Fruit fly (Drosophila melanogaster) whole organism, embryonic: ENCODE results near the gene nAChRalpha2.
A peak's percentile ranks its signal among the peaks of the same experiment; 100 is the strongest.

Experiments used
- ATbp ChIP-seq: fragments of 200-800 bp; sonication (Bioruptor generic); optimal IDR thresholded peaks from 2 replicates; lab custom pipeline; 2017; ENCODE audit warnings: missing biosample characterization, mild to moderate bottlenecking, missing genetic modification characterization, missing genetic modification reagents
- B-H2 ChIP-seq: fragments of 200-800 bp; sonication (Bioruptor generic); optimal IDR thresholded peaks from 2 replicates; lab custom pipeline; 2018; ENCODE audit warnings: missing biosample characterization, mild to moderate bottlenecking, missing genetic modification characterization
- Bdp1 ChIP-seq: fragments of 200-800 bp; sonication (Bioruptor generic); optimal IDR thresholded peaks from 3 replicates; lab custom pipeline; 2016; ENCODE audit warnings: missing biosample characterization, missing genetic modification characterization
- CG10147 ChIP-seq: fragments of 200-800 bp; sonication (Bioruptor generic); optimal IDR thresholded peaks from 2 replicates; lab custom pipeline; 2019; ENCODE audit warnings: missing biosample characterization, mild to moderate bottlenecking, missing genetic modification characterization, moderate library complexity
- CG10274 ChIP-seq: fragments of 200-800 bp; sonication (Bioruptor generic); optimal IDR thresholded peaks from 3 replicates; lab custom pipeline; 2017; ENCODE audit warnings: missing biosample characterization, mild to moderate bottlenecking, missing genetic modification characterization
- CG11398 ChIP-seq: fragments of 200-800 bp; sonication (Bioruptor generic); optimal IDR thresholded peaks from 2 replicates; lab custom pipeline; 2016; ENCODE audit warnings: missing biosample characterization, missing genetic modification characterization
- CG14860 ChIP-seq: fragments of 200-800 bp; sonication (Bioruptor generic); IDR thresholded peaks from 3 replicates; pipeline ENCODE4 v1.3.6; 2022; ENCODE audit warnings: missing biosample characterization, missing genetic modification characterization; ENCODE audit not compliant: partially characterized antibody
- CG15601 ChIP-seq: fragments of 200-800 bp; sonication (Bioruptor generic); optimal IDR thresholded peaks from 3 replicates; lab custom pipeline; 2019; ENCODE audit warnings: missing biosample characterization, mild to moderate bottlenecking, missing genetic modification characterization, moderate library complexity
- CG17361 ChIP-seq: fragments of 200-800 bp; sonication (Bioruptor generic); IDR thresholded peaks from 3 replicates; pipeline ENCODE4 v1.3.6; 2022; ENCODE audit warnings: missing biosample characterization, missing genetic modification characterization
- CG17612 ChIP-seq: fragments of 200-800 bp; sonication (Bioruptor generic); IDR thresholded peaks from 2 replicates; pipeline ENCODE4 v1.3.6; 2022; ENCODE audit warnings: missing biosample characterization, missing genetic modification characterization
- CG18764 ChIP-seq: fragments of 200-800 bp; sonication (Bioruptor generic); optimal IDR thresholded peaks from 3 replicates; lab custom pipeline; 2016; ENCODE audit warnings: missing biosample characterization, missing genetic modification characterization
- CG6254 ChIP-seq: fragments of 200-800 bp; sonication (Bioruptor generic); optimal IDR thresholded peaks from 3 replicates; lab custom pipeline; 2017; ENCODE audit warnings: mild to moderate bottlenecking, missing biosample characterization, missing genetic modification reagents, missing genetic modification characterization
- CG7987 ChIP-seq: fragments of 200-800 bp; sonication (Bioruptor generic); optimal IDR thresholded peaks from 2 replicates; lab custom pipeline; 2018; ENCODE audit warnings: missing biosample characterization, mild to moderate bottlenecking, missing genetic modification characterization, moderate library complexity
- Dfd ChIP-seq, 2 experiments: fragments of >200 bp; optimal IDR thresholded peaks; 2 replicates each; lab custom pipeline; 2017; ENCODE audit warnings: missing biosample characterization in 2 of 2, missing genetic modification characterization in 2 of 2
- Dp ChIP-seq: fragments of 200-800 bp; sonication (Bioruptor generic); optimal IDR thresholded peaks from 2 replicates; lab custom pipeline; 2018; ENCODE audit warnings: missing biosample characterization, mild to moderate bottlenecking, missing genetic modification characterization, moderate library complexity
- Dref ChIP-seq: fragments of 200-800 bp; sonication (Bioruptor generic); IDR thresholded peaks from 2 replicates; pipeline ENCODE4 v1.3.6; 2022; ENCODE audit warnings: missing biosample characterization, missing genetic modification characterization
- Drgx ChIP-seq: fragments of 200-800 bp; sonication (Bioruptor generic); IDR thresholded peaks from 2 replicates; pipeline ENCODE4 v1.3.6; 2022; ENCODE audit warnings: missing biosample characterization, missing genetic modification characterization
- E2f1 ChIP-seq: fragments of 200-800 bp; sonication (Bioruptor generic); IDR thresholded peaks from 2 replicates; pipeline ENCODE4 v1.3.6; 2022; ENCODE audit warnings: missing biosample characterization, missing genetic modification characterization
- Hsf ChIP-seq: fragments of 200-800 bp; sonication (Bioruptor generic); optimal IDR thresholded peaks from 3 replicates; lab custom pipeline; 2016; ENCODE audit warnings: missing biosample characterization, missing genetic modification characterization
- Mes4 ChIP-seq: fragments of 200-800 bp; sonication (Bioruptor generic); optimal IDR thresholded peaks from 2 replicates; lab custom pipeline; 2016; ENCODE audit warnings: missing biosample characterization, missing genetic modification characterization
- Nf-YC ChIP-seq: fragments of 200-800 bp; optimal IDR thresholded peaks from 3 replicates; lab custom pipeline; 2019; ENCODE audit warnings: missing biosample characterization, mild to moderate bottlenecking, missing genetic modification characterization, moderate library complexity
- Trl ChIP-seq, 3 experiments: fragments of >200 bp in 2 of 3; fragments of 200-800 bp in 1 of 3; sonication (Bioruptor generic) in 1 of 3; optimal IDR thresholded peaks; 2 replicates in 1 of 3; 3 replicates in 2 of 3; lab custom pipeline; 2016 to 2017; ENCODE audit warnings: missing biosample characterization in 1 of 3, missing genetic modification characterization in 1 of 3
- ara ChIP-seq: fragments of 200-800 bp; sonication (Bioruptor generic); IDR thresholded peaks from 2 replicates; pipeline ENCODE4 v1.3.6; 2022; ENCODE audit warnings: missing biosample characterization, missing genetic modification characterization
- az2 ChIP-seq: fragments of 200-800 bp; sonication (Bioruptor generic); optimal IDR thresholded peaks from 3 replicates; lab custom pipeline; 2016; ENCODE audit warnings: missing biosample characterization, missing genetic modification characterization
- bbx ChIP-seq: fragments of 200-800 bp; sonication (Bioruptor generic); IDR thresholded peaks from 2 replicates; pipeline ENCODE4 v1.3.6; 2022; ENCODE audit warnings: missing biosample characterization, missing genetic modification characterization; ENCODE audit not compliant: partially characterized antibody
- cg ChIP-seq: fragments of 200-800 bp; sonication (Bioruptor generic); optimal IDR thresholded peaks from 3 replicates; lab custom pipeline; 2019; ENCODE audit warnings: missing biosample characterization, mild to moderate bottlenecking, missing genetic modification characterization, moderate library complexity
- crp ChIP-seq, 2 experiments: fragments of 200-800 bp; sonication (Bioruptor generic); optimal IDR thresholded peaks; 2 replicates in 1 of 2; 3 replicates in 1 of 2; lab custom pipeline; 2017; ENCODE audit warnings: missing biosample characterization in 2 of 2, missing genetic modification characterization in 2 of 2, mild to moderate bottlenecking in 1 of 2, moderate library complexity in 1 of 2
- fru ChIP-seq: fragments of >200 bp; optimal IDR thresholded peaks from 2 replicates; lab custom pipeline; 2017
- hth ChIP-seq: fragments of >200 bp; optimal IDR thresholded peaks from 2 replicates; lab custom pipeline; 2017; ENCODE audit warnings: inconsistent platforms
- jing ChIP-seq: fragments of 200-800 bp; sonication (Bioruptor generic); optimal IDR thresholded peaks from 2 replicates; lab custom pipeline; 2018; ENCODE audit warnings: missing biosample characterization, mild to moderate bottlenecking, missing genetic modification characterization
- ken ChIP-seq: fragments of 200-800 bp; sonication (Bioruptor generic); IDR thresholded peaks from 3 replicates; pipeline ENCODE4 v1.3.6; 2022; ENCODE audit warnings: missing biosample characterization, missing genetic modification characterization
- lov ChIP-seq, 2 experiments: fragments of 200-800 bp in 1 of 2; fragments of >200 bp in 1 of 2; sonication (Bioruptor generic) in 1 of 2; IDR thresholded peaks in 1 of 2; optimal IDR thresholded peaks in 1 of 2; 2 replicates in 1 of 2; 3 replicates in 1 of 2; pipeline versions ENCODE4 v1.3.6 to Lab custom; 2017 to 2022; ENCODE audit warnings: missing biosample characterization in 1 of 2, missing genetic modification characterization in 1 of 2
- luna ChIP-seq: fragments of 200-800 bp; sonication (Bioruptor generic); optimal IDR thresholded peaks from 2 replicates; lab custom pipeline; 2016; ENCODE audit warnings: missing biosample characterization, missing genetic modification characterization
- mirr ChIP-seq: fragments of 200-800 bp; sonication (Bioruptor generic); optimal IDR thresholded peaks from 3 replicates; lab custom pipeline; 2018; ENCODE audit warnings: missing biosample characterization, mild to moderate bottlenecking, missing genetic modification characterization
- oc ChIP-seq: fragments of 200-800 bp; sonication (Bioruptor generic); optimal IDR thresholded peaks from 2 replicates; lab custom pipeline; 2018; ENCODE audit warnings: missing biosample characterization, mild to moderate bottlenecking, missing genetic modification characterization, moderate library complexity
- org-1 ChIP-seq: fragments of 200-800 bp; sonication (Bioruptor generic); optimal IDR thresholded peaks from 2 replicates; lab custom pipeline; 2017; ENCODE audit warnings: missing biosample characterization, missing genetic modification characterization
- pan ChIP-seq, 4 experiments: fragments of >200 bp in 3 of 4; fragments of 200-800 bp in 1 of 4; sonication (Bioruptor generic) in 1 of 4; optimal IDR thresholded peaks in 3 of 4; IDR thresholded peaks in 1 of 4; 2 replicates each; pipeline versions ENCODE4 v1.3.6 to Lab custom; 2017 to 2022; ENCODE audit warnings: missing biosample characterization in 2 of 4, missing genetic modification characterization in 2 of 4, mixed read lengths in 1 of 4
- ranshi ChIP-seq: fragments of 200-800 bp; sonication (Bioruptor generic); IDR thresholded peaks from 2 replicates; pipeline ENCODE4 v1.3.6; 2022; ENCODE audit warnings: missing biosample characterization, missing genetic modification characterization
- sc ChIP-seq, 3 experiments: fragments of >200 bp in 2 of 3; fragments of 200-800 bp in 1 of 3; sonication (Bioruptor generic) in 1 of 3; optimal IDR thresholded peaks; 2 replicates in 2 of 3; 3 replicates in 1 of 3; lab custom pipeline; 2017; ENCODE audit warnings: mild to moderate bottlenecking in 1 of 3, missing biosample characterization in 1 of 3, missing genetic modification characterization in 1 of 3, missing genetic modification reagents in 1 of 3
- so ChIP-seq: fragments of 200-800 bp; sonication (Bioruptor generic); IDR thresholded peaks from 3 replicates; pipeline ENCODE4 v1.3.6; 2022; ENCODE audit warnings: missing biosample characterization, missing genetic modification characterization
- tgo ChIP-seq: fragments of 200-800 bp; sonication (Bioruptor generic); IDR thresholded peaks from 3 replicates; pipeline ENCODE4 v1.3.6; 2022; ENCODE audit warnings: missing biosample characterization, missing genetic modification characterization
- tna ChIP-seq: fragments of 200-800 bp; sonication (Bioruptor generic); IDR thresholded peaks from 2 replicates; pipeline ENCODE4 v1.3.6; 2022; ENCODE audit warnings: missing biosample characterization, missing genetic modification characterization; ENCODE audit not compliant: partially characterized antibody
- vnd ChIP-seq: fragments of 200-800 bp; sonication (Bioruptor generic); IDR thresholded peaks from 3 replicates; pipeline ENCODE4 v1.3.6; 2022; ENCODE audit warnings: missing biosample characterization, missing genetic modification characterization; ENCODE audit not compliant: partially characterized antibody
- wek ChIP-seq: fragments of 200-800 bp; sonication (Bioruptor generic); optimal IDR thresholded peaks from 3 replicates; lab custom pipeline; 2018; ENCODE audit warnings: missing biosample characterization, mild to moderate bottlenecking, missing genetic modification characterization, moderate library complexity

nAChRalpha2 gene

DNA sequence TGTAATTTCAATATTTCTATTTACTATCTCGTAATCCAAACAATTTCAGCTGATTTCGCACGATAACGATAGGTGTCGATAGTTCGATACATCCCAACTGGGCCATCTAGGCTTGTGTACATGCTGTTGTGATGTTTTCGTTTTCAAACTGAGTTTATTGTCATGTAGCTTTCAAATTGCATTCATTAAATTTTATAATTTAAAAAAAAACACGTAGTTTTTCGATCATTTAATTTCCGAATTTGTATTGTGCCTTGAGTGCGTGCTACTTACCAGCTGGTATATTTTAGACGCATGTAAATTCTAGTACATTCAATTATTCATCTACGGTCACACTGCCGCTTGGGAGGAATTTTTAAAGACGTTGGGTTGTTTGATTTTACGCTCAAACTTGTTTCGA, 45.1 kb downstream of the nAChRalpha2 start, which contains the start of the genes CG13623 and ana1 (continued):
- no peak for TF ChIP-seq Trl (optimal IDR thresholded peaks at IDR 0.05; lab: Kevin White, UChicago)
- TF ChIP-seq Trl (GFP tag; optimal IDR thresholded peaks at IDR 0.05; lab: Kevin White, UChicago): no peak
- TF ChIP-seq cg: no peak
- no peak for TF ChIP-seq sc (optimal IDR thresholded peaks at IDR 0.05; lab: Kevin White, UChicago)
- TF ChIP-seq sc (GFP tag; optimal IDR thresholded peaks at IDR 0.05; lab: Kevin White, UChicago): no peak
- TF ChIP-seq Dfd (GFP tag; optimal IDR thresholded peaks at IDR 0.05; lab: Kevin White, UChicago): no peak
- no peak for TF ChIP-seq fru (lab: Kevin White, UChicago)
- TF ChIP-seq lov (optimal IDR thresholded peaks at IDR 0.05; lab: Kevin White, UChicago): no peak
- no peak for TF ChIP-seq lov (GFP tag; IDR thresholded peaks at IDR 0.05; lab: Robert Waterston, UW)
- no peak for TF ChIP-seq ara (GFP tag; lab: Robert Waterston, UW)
- TF ChIP-seq E2f1 (GFP tag; lab: Robert Waterston, UW): no peak
- no peak for TF ChIP-seq Drgx (GFP tag; lab: Robert Waterston, UW)
- no peak for TF ChIP-seq az2 (GFP tag; lab: Kevin White, UChicago)
- TF ChIP-seq Hsf: no peak
- no peak for TF ChIP-seq CG17361 (GFP tag; lab: Robert Waterston, UW)
- TF ChIP-seq mirr (GFP tag; lab: Kevin White, UChicago): no peak
- TF ChIP-seq oc (tag; lab: Kevin White, UChicago): no peak
- peak; percentile 77 for TF ChIP-seq Dref (GFP tag; lab: Robert Waterston, UW)
- no peak for TF ChIP-seq org-1 (GFP tag; lab: Kevin White, UChicago)
- TF ChIP-seq CG10147 (GFP tag; lab: Kevin White, UChicago): no peak
- no peak for TF ChIP-seq CG7987 (GFP tag; lab: Kevin White, UChicago)
- TF ChIP-seq bbx (GFP tag; lab: Robert Waterston, UW): peak; percentile 40; the same call in 1 of the 2 replicates
- TF ChIP-seq B-H2: no peak
- TF ChIP-seq Dp (GFP tag; lab: Kevin White, UChicago): peak; percentile 78
- no peak for TF ChIP-seq Nf-YC (tag; lab: Kevin White, UChicago)
- no peak for TF ChIP-seq ATbp
- no peak for TF ChIP-seq pan (optimal IDR thresholded peaks at IDR 0.05; lab: Kevin White, UChicago)
- TF ChIP-seq pan (GFP tag; optimal IDR thresholded peaks at IDR 0.05 in 1 of 2, IDR thresholded peaks at IDR 0.05 in 1 of 2): no peak
- no peak for TF ChIP-seq CG15601 (tag; lab: Kevin White, UChicago)
- no peak for TF ChIP-seq CG17612 (GFP tag; lab: Robert Waterston, UW)
- TF ChIP-seq Bdp1 (GFP tag; lab: Kevin White, UChicago): no peak
- TF ChIP-seq ken (GFP tag; lab: Robert Waterston, UW): no peak
- TF ChIP-seq luna (GFP tag; lab: Kevin White, UChicago): no peak
- no peak for TF ChIP-seq hth
- TF ChIP-seq jing (GFP tag; lab: Kevin White, UChicago): no peak
- peak; percentile 38; the same call in 1 of the 3 replicates for TF ChIP-seq CG14860
- no peak for TF ChIP-seq tgo (GFP tag; lab: Robert Waterston, UW)
- TF ChIP-seq CG11398 (GFP tag; lab: Kevin White, UChicago): no peak
- peak; percentile 21; the same call in 1 of the 2 replicates for TF ChIP-seq tna (GFP tag; lab: Robert Waterston, UW)
- TF ChIP-seq so (GFP tag; lab: Robert Waterston, UW): no peak
- no peak for TF ChIP-seq CG10274 (GFP tag; lab: Kevin White, UChicago)
- TF ChIP-seq vnd: 0 out of 3 replicates have a peak, but pooled peaks have one; percentile 37
- no peak for TF ChIP-seq CG6254 (GFP tag; lab: Kevin White, UChicago)
- no peak for TF ChIP-seq CG18764
- no peak for TF ChIP-seq Mes4 (GFP tag; lab: Kevin White, UChicago)
- TF ChIP-seq ranshi: no peak
- TF ChIP-seq crp (GFP tag; optimal IDR thresholded peaks at IDR 0.05; lab: Kevin White, UChicago): peak; percentile 51 to 87
- TF ChIP-seq wek (GFP tag; lab: Kevin White, UChicago): no peak
